Fruit fly (Drosophila melanogaster): ENCODE measurements around the gene CG32547.

CG32547 gene

DNA sequence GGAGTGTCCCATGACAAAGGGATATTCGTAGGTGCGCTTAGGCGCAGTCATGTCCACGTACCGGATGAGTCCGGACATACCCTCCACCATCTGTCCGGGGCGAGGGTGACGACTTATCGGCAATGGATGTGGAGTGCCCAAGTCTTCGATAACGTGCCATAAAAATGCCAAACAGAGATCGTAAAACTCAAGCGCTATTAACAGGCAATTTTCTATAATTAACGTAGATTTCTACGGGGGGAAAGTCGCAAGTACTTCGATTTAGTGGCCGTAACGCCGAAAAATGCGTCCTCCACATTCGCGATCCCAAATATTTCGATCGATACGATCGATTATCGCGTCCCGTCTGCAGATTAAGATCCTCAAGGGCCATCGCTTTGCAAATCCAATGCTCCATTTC, 30.1 kb upstream of the CG32547 start:
- TF ChIP-seq CG3032 (tag; optimal IDR thresholded peaks at IDR 0.05) (no peak), vri (GFP tag; optimal IDR thresholded peaks at IDR 0.05) (peak; percentile 5)

DNA sequence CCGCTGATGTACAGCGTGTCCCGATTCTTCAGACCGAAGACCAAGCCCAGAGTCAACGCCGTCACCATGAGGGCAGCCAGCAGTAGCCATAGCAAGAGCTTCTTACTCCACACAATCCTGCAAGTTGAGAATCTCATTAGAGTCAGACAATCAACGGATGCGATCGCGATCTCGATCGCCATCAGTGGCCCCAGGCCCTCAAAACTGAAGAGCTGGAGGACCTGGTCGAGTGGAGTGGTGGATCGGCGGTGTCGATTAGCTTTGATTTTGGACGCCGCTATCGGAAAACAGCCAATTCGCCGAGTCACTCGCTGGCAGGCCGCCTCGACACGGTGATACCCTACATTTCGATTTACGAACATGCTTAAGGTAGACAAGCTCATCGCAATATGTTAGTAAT, 29.3 kb upstream of the CG32547 start:
- TF ChIP-seq Hr4 (GFP tag; optimal IDR thresholded peaks at IDR 0.05) (no peak), spab (GFP tag; optimal IDR thresholded peaks at IDR 0.05) (no peak), cyc (GFP tag; optimal IDR thresholded peaks at IDR 0.05) (no peak), svp (GFP tag) (no peak), vri (GFP tag; optimal IDR thresholded peaks at IDR 0.05) (no peak), pdm3 (GFP tag; optimal IDR thresholded peaks at IDR 0.05) (no peak), CG3919 (GFP tag; optimal IDR thresholded peaks at IDR 0.05) (no peak), CG10669 (GFP tag; optimal IDR thresholded peaks at IDR 0.05) (no peak), net (GFP tag; optimal IDR thresholded peaks at IDR 0.05) (no peak), CG31627 (GFP tag; optimal IDR thresholded peaks at IDR 0.05) (no peak), dac (GFP tag; optimal IDR thresholded peaks at IDR 0.05) (no peak), Eip75B (GFP tag; optimal IDR thresholded peaks at IDR 0.05) (no peak), CG4318 (GFP tag; optimal IDR thresholded peaks at IDR 0.05) (no peak), achi (GFP tag; optimal IDR thresholded peaks at IDR 0.05) (no peak), Sox14 (GFP tag; optimal IDR thresholded peaks at IDR 0.05) (no peak), Ets96B (tag; optimal IDR thresholded peaks at IDR 0.05) (no peak), fkh (GFP tag; optimal IDR thresholded peaks at IDR 0.05) (no peak), CG8119 (GFP tag; IDR thresholded peaks at IDR 0.05) (no peak), topi (GFP tag; optimal IDR thresholded peaks at IDR 0.05) (no peak)

DNA sequence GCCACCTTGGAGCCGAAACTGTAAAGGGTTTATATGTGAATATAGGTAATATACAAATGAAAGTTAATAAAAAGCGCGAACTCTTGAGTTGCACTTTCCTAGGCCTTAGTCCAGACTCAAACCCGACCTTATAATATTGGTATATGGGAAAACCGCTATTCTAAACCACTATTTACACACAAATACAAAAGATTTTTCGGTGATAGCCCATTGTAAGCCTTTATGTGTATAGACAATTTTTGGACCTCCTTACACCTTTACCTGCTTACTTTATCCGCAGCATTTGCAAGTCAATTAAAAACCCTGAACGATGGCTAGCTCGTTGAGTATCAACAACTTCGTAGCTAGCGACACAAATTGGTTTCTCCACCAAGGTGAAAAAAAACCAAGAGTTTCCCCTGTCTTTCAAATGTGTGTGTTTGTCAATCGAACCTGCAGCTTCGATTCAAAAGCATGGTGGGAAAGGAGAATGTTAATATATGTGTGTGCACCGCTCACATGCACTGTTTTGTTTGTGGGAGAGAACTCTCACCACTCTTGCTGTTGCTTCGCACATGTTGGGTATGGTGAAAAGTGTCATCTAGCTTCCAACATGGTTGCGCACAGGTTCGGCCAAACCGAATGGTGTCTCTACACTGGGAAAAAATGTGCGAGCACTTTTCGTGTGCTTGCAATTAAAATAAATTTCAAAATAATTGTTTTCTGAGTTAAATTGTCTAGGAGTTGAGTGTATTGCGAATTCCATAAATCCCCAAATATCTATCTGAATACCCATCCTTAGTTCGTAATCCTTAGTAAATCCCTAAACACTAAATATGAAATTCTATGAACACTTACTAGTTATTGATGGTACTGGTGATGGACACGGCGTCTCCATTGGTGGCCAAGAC, 27.6 kb upstream of the CG32547 start:
- TF ChIP-seq Eip93F (GFP tag; optimal IDR thresholded peaks at IDR 0.05) = peak; percentile 11
- peak; percentile 42 for TF ChIP-seq Ets21C (GFP tag; optimal IDR thresholded peaks at IDR 0.05)
- peak; percentile 91 for TF ChIP-seq CG6163 (GFP tag; IDR thresholded peaks at IDR 0.05)
- TF ChIP-seq net (GFP tag; optimal IDR thresholded peaks at IDR 0.05) = peak; percentile 82
- TF ChIP-seq CG34406 (GFP tag; optimal IDR thresholded peaks at IDR 0.05) = peak; percentile 68
- TF ChIP-seq CG11294 (GFP tag; IDR thresholded peaks at IDR 0.05) = peak; percentile 56; the same call in 1 of the 2 replicates
- peak; percentile 57 for TF ChIP-seq Ets96B (tag; optimal IDR thresholded peaks at IDR 0.05)
- peak; percentile 49 for TF ChIP-seq CG6808 (GFP tag; optimal IDR thresholded peaks at IDR 0.05)
- TF ChIP-seq vri (GFP tag; optimal IDR thresholded peaks at IDR 0.05) = peak; percentile 54
- peak; percentile 67 for TF ChIP-seq Hr4 (GFP tag; optimal IDR thresholded peaks at IDR 0.05)
- no peak for TF ChIP-seq CG4318 (GFP tag; optimal IDR thresholded peaks at IDR 0.05)
- peak; percentile 83 for TF ChIP-seq Met (GFP tag; optimal IDR thresholded peaks at IDR 0.05)
- TF ChIP-seq dac (GFP tag; optimal IDR thresholded peaks at IDR 0.05) = peak; percentile 66
- TF ChIP-seq CG10631 (GFP tag; optimal IDR thresholded peaks at IDR 0.05) = peak; percentile 72
- TF ChIP-seq Sox102F (GFP tag; optimal IDR thresholded peaks at IDR 0.05) = peak; percentile 69
- peak; percentile 90 for TF ChIP-seq eg (GFP tag; IDR thresholded peaks at IDR 0.05)
- TF ChIP-seq CG16779 (tag; optimal IDR thresholded peaks at IDR 0.05) = peak; percentile 45
- peak; percentile 73 for TF ChIP-seq CG10669 (GFP tag; optimal IDR thresholded peaks at IDR 0.05)
- peak; percentile 67 for TF ChIP-seq achi (GFP tag; optimal IDR thresholded peaks at IDR 0.05)
- no peak for TF ChIP-seq CG6854 (GFP tag; optimal IDR thresholded peaks at IDR 0.05)
- TF ChIP-seq Hr39 (GFP tag; optimal IDR thresholded peaks at IDR 0.05) = peak; percentile 59
- TF ChIP-seq Smox (GFP tag; optimal IDR thresholded peaks at IDR 0.05) = peak; percentile 67
- TF ChIP-seq CG6276 (GFP tag; optimal IDR thresholded peaks at IDR 0.05) = peak; percentile 80
- TF ChIP-seq CG8319 (GFP tag; optimal IDR thresholded peaks at IDR 0.05) = peak; percentile 52
- peak; percentile 82 for TF ChIP-seq CG3919 (GFP tag; optimal IDR thresholded peaks at IDR 0.05)
- peak; percentile 71 for TF ChIP-seq lz (GFP tag; optimal IDR thresholded peaks at IDR 0.05)
- peak; percentile 80 for TF ChIP-seq topi (GFP tag; optimal IDR thresholded peaks at IDR 0.05)
- TF ChIP-seq CG1621 (tag; optimal IDR thresholded peaks at IDR 0.05) = peak; percentile 56
- TF ChIP-seq CG31627 (GFP tag; optimal IDR thresholded peaks at IDR 0.05) = peak; percentile 55
- peak; percentile 72 for TF ChIP-seq esn (GFP tag; optimal IDR thresholded peaks at IDR 0.05)
- peak; percentile 64 for TF ChIP-seq Sox14 (GFP tag; optimal IDR thresholded peaks at IDR 0.05)
- peak; percentile 52 for TF ChIP-seq CG11902 (GFP tag; optimal IDR thresholded peaks at IDR 0.05)
- TF ChIP-seq CG6792 (GFP tag; optimal IDR thresholded peaks at IDR 0.05) = peak; percentile 61
- TF ChIP-seq Hr38 (GFP tag; optimal IDR thresholded peaks at IDR 0.05) = no peak
- TF ChIP-seq fkh (GFP tag; optimal IDR thresholded peaks at IDR 0.05) = peak; percentile 31
- TF ChIP-seq spab (GFP tag; optimal IDR thresholded peaks at IDR 0.05) = peak; percentile 52
- peak; percentile 3 to 60 for TF ChIP-seq salr (GFP tag; optimal IDR thresholded peaks at IDR 0.05)
- peak; percentile 24 for TF ChIP-seq fd85E (GFP tag; optimal IDR thresholded peaks at IDR 0.05)

Data from whole organism, prepupa.